Fruit fly (Drosophila melanogaster) whole organism, wandering third instar larva: ENCODE data around the gene Atg17.

Experiments
- CG32264 ChIP-seq: fragments of 200-800 bp; sonication (Bioruptor generic); optimal IDR thresholded peaks from 2 replicates; lab custom pipeline; 2016; ENCODE audit warnings: missing biosample characterization, missing genetic modification characterization
- CG9705 ChIP-seq: fragments of 200-800 bp; sonication (Bioruptor generic); optimal IDR thresholded peaks from 2 replicates; lab custom pipeline; 2018; ENCODE audit warnings: missing biosample characterization, mild to moderate bottlenecking, missing genetic modification characterization
- Dfd ChIP-seq: fragments of >200 bp; optimal IDR thresholded peaks from 2 replicates; lab custom pipeline; 2017; ENCODE audit warnings: missing biosample characterization, missing genetic modification characterization
- Dif ChIP-seq: fragments of 200-275, 200-300 bp; sonication (Bioruptor generic); optimal IDR thresholded peaks from 2 replicates; lab custom pipeline; 2018; ENCODE audit warnings: missing biosample characterization, missing genetic modification characterization; ENCODE audit not compliant: partially characterized antibody
- GATAd ChIP-seq: sonication (Bioruptor generic); optimal IDR thresholded peaks from 2 replicates; lab custom pipeline; 2016; ENCODE audit warnings: missing biosample characterization, missing genetic modification characterization
- HLH106 ChIP-seq: fragments of 200-800 bp; optimal IDR thresholded peaks from 3 replicates; lab custom pipeline; 2019; ENCODE audit warnings: missing biosample characterization, mild to moderate bottlenecking, missing genetic modification characterization, moderate library complexity
- Hnf4 ChIP-seq: fragments of 200-800 bp; sonication (Bioruptor generic); optimal IDR thresholded peaks from 2 replicates; lab custom pipeline; 2016; ENCODE audit warnings: missing biosample characterization, mild to moderate bottlenecking, missing genetic modification characterization
- Hr78 ChIP-seq: fragments of >200 bp; optimal IDR thresholded peaks from 2 replicates; lab custom pipeline; 2017; ENCODE audit warnings: missing biosample characterization, missing genetic modification characterization
- Hr83 ChIP-seq: fragments of 200-300 bp; sonication (Bioruptor generic); optimal IDR thresholded peaks from 2 replicates; lab custom pipeline; 2016; ENCODE audit warnings: missing biosample characterization, mild to moderate bottlenecking, missing genetic modification characterization, moderate library complexity; ENCODE audit not compliant: poor library complexity, severe bottlenecking
- Jra ChIP-seq: sonication (Bioruptor generic); optimal IDR thresholded peaks from 2 replicates; lab custom pipeline; 2016; ENCODE audit warnings: missing biosample characterization, missing genetic modification characterization
- Mio ChIP-seq: sonication (Bioruptor generic); optimal IDR thresholded peaks from 2 replicates; lab custom pipeline; 2016; ENCODE audit warnings: missing biosample characterization, missing genetic modification characterization
- Myc ChIP-seq: fragments of >200 bp; optimal IDR thresholded peaks from 2 replicates; lab custom pipeline; 2017
- OdsH ChIP-seq: fragments of 200-800 bp; sonication (Bioruptor generic); optimal IDR thresholded peaks from 2 replicates; lab custom pipeline; 2016; ENCODE audit warnings: missing biosample characterization, mild to moderate bottlenecking, missing genetic modification characterization
- Rel ChIP-seq, 2 experiments: fragments of 200-800 bp; sonication (Bioruptor generic) in 1 of 2; optimal IDR thresholded peaks; 2 replicates in 1 of 2; 3 replicates in 1 of 2; lab custom pipeline; 2016 to 2019; ENCODE audit warnings: mild to moderate bottlenecking in 2 of 2, missing biosample characterization in 2 of 2, missing genetic modification characterization in 2 of 2, moderate library complexity in 1 of 2
- Sp1 ChIP-seq: fragments of 200-800 bp; sonication (Bioruptor generic); optimal IDR thresholded peaks from 3 replicates; lab custom pipeline; 2019; ENCODE audit warnings: missing biosample characterization, mild to moderate bottlenecking, missing genetic modification characterization, moderate library complexity
- br ChIP-seq: fragments of 200-800 bp; sonication (Bioruptor generic); optimal IDR thresholded peaks from 2 replicates; lab custom pipeline; 2016; ENCODE audit warnings: missing biosample characterization, missing genetic modification characterization
- brk ChIP-seq: fragments of 200-800 bp; sonication (Bioruptor generic); optimal IDR thresholded peaks from 2 replicates; lab custom pipeline; 2016; ENCODE audit warnings: missing biosample characterization, mild to moderate bottlenecking, missing genetic modification characterization
- dl ChIP-seq, 2 experiments: fragments of 175-275, 200-275 bp in 1 of 2; fragments of 200-275 bp in 1 of 2; sonication (Bioruptor generic); optimal IDR thresholded peaks; lab custom pipeline; 2018; ENCODE audit warnings: mild to moderate bottlenecking in 2 of 2, missing biosample characterization in 2 of 2, missing genetic modification characterization in 2 of 2, moderate library complexity in 2 of 2; ENCODE audit not compliant: partially characterized antibody in 2 of 2, insufficient read depth in 1 of 2
- dmrt93B ChIP-seq: fragments of 200-800 bp; sonication (Bioruptor generic); optimal IDR thresholded peaks from 2 replicates; lab custom pipeline; 2018; ENCODE audit warnings: missing biosample characterization, mild to moderate bottlenecking, missing genetic modification characterization
- dsf ChIP-seq: sonication (Bioruptor generic); optimal IDR thresholded peaks from 2 replicates; lab custom pipeline; 2016; ENCODE audit warnings: missing biosample characterization, missing genetic modification characterization, borderline replicate concordance
- ey ChIP-seq: fragments of 200-800 bp; sonication (Bioruptor generic); optimal IDR thresholded peaks from 2 replicates; lab custom pipeline; 2016; ENCODE audit warnings: missing biosample characterization, missing genetic modification characterization
- foxo ChIP-seq, 2 experiments: fragments of 200-800 bp; sonication (Bioruptor generic); optimal IDR thresholded peaks; 2 replicates in 1 of 2; 3 replicates in 1 of 2; lab custom pipeline; 2016 to 2017; ENCODE audit warnings: missing biosample characterization in 2 of 2, missing genetic modification characterization in 2 of 2
- fru ChIP-seq: fragments of 200-800 bp; sonication (Bioruptor generic); optimal IDR thresholded peaks from 3 replicates; lab custom pipeline; 2016; ENCODE audit warnings: missing biosample characterization, mild to moderate bottlenecking, missing genetic modification characterization
- h ChIP-seq: fragments of 200-800 bp; sonication (Bioruptor generic); optimal IDR thresholded peaks from 3 replicates; lab custom pipeline; 2016; ENCODE audit warnings: missing biosample characterization, mild to moderate bottlenecking, missing genetic modification characterization
- jim ChIP-seq: fragments of 175-275, 200-325 bp; sonication (Bioruptor generic); optimal IDR thresholded peaks from 2 replicates; lab custom pipeline; 2016; ENCODE audit warnings: missing biosample characterization, mild to moderate bottlenecking, missing genetic modification characterization
- lola ChIP-seq: fragments of >200 bp; optimal IDR thresholded peaks from 2 replicates; lab custom pipeline; 2017; ENCODE audit warnings: missing biosample characterization, missing genetic modification characterization
- pan ChIP-seq: fragments of >200 bp; optimal IDR thresholded peaks from 2 replicates; lab custom pipeline; 2017
- psq ChIP-seq: fragments of 200-800 bp; sonication (Bioruptor generic); optimal IDR thresholded peaks from 3 replicates; lab custom pipeline; 2017; ENCODE audit warnings: missing biosample characterization, mild to moderate bottlenecking, missing genetic modification characterization, moderate library complexity
- rgr ChIP-seq: fragments of 200-800 bp; sonication (Bioruptor generic); optimal IDR thresholded peaks from 3 replicates; lab custom pipeline; 2016; ENCODE audit warnings: missing biosample characterization, mild to moderate bottlenecking, missing genetic modification characterization
- sage ChIP-seq: fragments of 200-800 bp; sonication (Bioruptor generic); optimal IDR thresholded peaks from 2 replicates; lab custom pipeline; 2016; ENCODE audit warnings: missing biosample characterization, mild to moderate bottlenecking, missing genetic modification characterization
- sv ChIP-seq: fragments of 200-800 bp; sonication (Bioruptor generic); optimal IDR thresholded peaks from 3 replicates; lab custom pipeline; 2016; ENCODE audit warnings: missing biosample characterization, missing genetic modification characterization
- tai ChIP-seq: sonication (Bioruptor generic); optimal IDR thresholded peaks from 2 replicates; lab custom pipeline; 2016; ENCODE audit warnings: missing biosample characterization, missing genetic modification characterization
- woc ChIP-seq: sonication (Bioruptor generic); optimal IDR thresholded peaks from 2 replicates; lab custom pipeline; 2016; ENCODE audit warnings: missing biosample characterization, mild to moderate bottlenecking, missing genetic modification characterization

Atg17 gene

dm6 chr3R:5648569-5649476 lies 20.7 kb upstream of the Atg17 start, which contains the start of the genes MTA1-like and Sec23:
TSS of gene MTA1-like (minus strand) at chr3R:5648738.
TSS of gene Sec23 (plus strand) at chr3R:5649065.
- peak; percentile 52 for TF ChIP-seq ey (GFP tag; lab: Kevin White, UChicago)
- TF ChIP-seq OdsH (GFP tag; lab: Kevin White, UChicago), result peak; percentile 24
- peak; percentile 54 for TF ChIP-seq Sp1 (GFP tag; lab: Kevin White, UChicago)
- peak; percentile 19 for TF ChIP-seq Jra (GFP tag; lab: Kevin White, UChicago)
- no peak for TF ChIP-seq dl (GFP tag; optimal IDR thresholded peaks at IDR 0.05; lab: Kevin White, UChicago; ENCODE audit: insufficient read depth in 1 of 2, partially characterized antibody in 2 of 2)
- no peak for TF ChIP-seq lola (GFP tag; lab: Kevin White, UChicago)
- TF ChIP-seq fru, result peak; percentile 36
- TF ChIP-seq brk, result peak; percentile 39
- TF ChIP-seq dmrt93B (GFP tag; lab: Kevin White, UChicago), result peak; percentile 54
- peak in 1 of 2 experiments; percentile 74 for TF ChIP-seq foxo (GFP tag; optimal IDR thresholded peaks at IDR 0.05; lab: Kevin White, UChicago)
- TF ChIP-seq CG32264 (GFP tag; lab: Kevin White, UChicago), result no peak
- peak; percentile 72 for TF ChIP-seq HLH106 (tag; lab: Kevin White, UChicago)
- TF ChIP-seq sv (GFP tag; lab: Kevin White, UChicago), result peak; percentile 33
- peak; percentile 33 for TF ChIP-seq CG9705 (GFP tag; lab: Kevin White, UChicago)
- TF ChIP-seq psq, result peak; percentile 63
- no peak for TF ChIP-seq GATAd (GFP tag; lab: Kevin White, UChicago)
- peak; percentile 26 for TF ChIP-seq br
- peak; percentile 48 for TF ChIP-seq dsf (GFP tag; lab: Kevin White, UChicago)
- TF ChIP-seq woc (GFP tag; lab: Kevin White, UChicago), result peak; percentile 66
- no peak for TF ChIP-seq Mio (GFP tag; lab: Kevin White, UChicago)
- no peak for TF ChIP-seq tai
- peak; percentile 71 for TF ChIP-seq Rel (GFP tag; optimal IDR thresholded peaks at IDR 0.05; lab: Kevin White, UChicago)
- TF ChIP-seq Rel (tag; optimal IDR thresholded peaks at IDR 0.05; lab: Kevin White, UChicago), result peak; percentile 9
- TF ChIP-seq Hr83 (GFP tag; lab: Kevin White, UChicago), result peak; percentile 5
- peak; percentile 48 for TF ChIP-seq h (GFP tag; lab: Kevin White, UChicago)
- peak; percentile 0 for TF ChIP-seq Myc (lab: Kevin White, UChicago)
- peak; percentile 76 for TF ChIP-seq Hnf4 (GFP tag; lab: Kevin White, UChicago)
- peak; percentile 70 for TF ChIP-seq rgr (GFP tag; lab: Kevin White, UChicago)
- TF ChIP-seq sage, result peak; percentile 35

dm6 chr3R:5649903-5650302 lies 19.6 kb upstream of the Atg17 start:
- TF ChIP-seq GATAd (GFP tag; lab: Kevin White, UChicago), result no peak
- peak; percentile 66 for TF ChIP-seq Dfd (GFP tag; lab: Kevin White, UChicago)
- no peak for TF ChIP-seq jim
- no peak for TF ChIP-seq sage
- TF ChIP-seq Hnf4 (GFP tag; lab: Kevin White, UChicago), result no peak

dm6 chr3R:5653887-5654286 lies 15.6 kb upstream of the Atg17 start:
- TF ChIP-seq jim (no peak), OdsH (GFP tag; lab: Kevin White, UChicago) (no peak), woc (GFP tag; lab: Kevin White, UChicago) (no peak), HLH106 (tag; lab: Kevin White, UChicago) (no peak), Hr78 (no peak), h (GFP tag; lab: Kevin White, UChicago) (no peak), dmrt93B (GFP tag; lab: Kevin White, UChicago) (no peak), pan (no peak), CG9705 (GFP tag; lab: Kevin White, UChicago) (no peak), Dif (GFP tag; lab: Kevin White, UChicago) (no peak), fru (no peak), dl (GFP tag; optimal IDR thresholded peaks at IDR 0.05; lab: Kevin White, UChicago; ENCODE audit: insufficient read depth in 1 of 2, partially characterized antibody in 2 of 2) (no peak)
